Fruit fly (Drosophila melanogaster): ENCODE results near the gene CG31715.

Gene CG31715

dm6 chr2L:10294798-10295669 is 46.4 kb upstream of the CG31715 start, which contains the start of gene Hand:
TSS of gene Hand (minus strand) at chr2L:10295385.
- TF ChIP-seq N (GFP tag; optimal IDR thresholded peaks at IDR 0.05) (no peak), pan (optimal IDR thresholded peaks at IDR 0.05) (no peak), HLH106 (tag; optimal IDR thresholded peaks at IDR 0.05) (no peak), Hr83 (GFP tag; optimal IDR thresholded peaks at IDR 0.05; ENCODE audit: poor library complexity, severe bottlenecking) (no peak), br (GFP tag; optimal IDR thresholded peaks at IDR 0.05) (no peak), CG9705 (GFP tag; optimal IDR thresholded peaks at IDR 0.05) (no peak), usp (GFP tag; optimal IDR thresholded peaks at IDR 0.05) (no peak), woc (GFP tag; optimal IDR thresholded peaks at IDR 0.05) (no peak), Vsx2 (GFP tag; optimal IDR thresholded peaks at IDR 0.05; ENCODE audit: partially characterized antibody) (no peak)

dm6 chr2L:10298306-10298705 is 43.1 kb upstream of the CG31715 start:
- peak; percentile 72 for TF ChIP-seq Dif (GFP tag; optimal IDR thresholded peaks at IDR 0.05; ENCODE audit: partially characterized antibody)
- no peak for TF ChIP-seq CG9705 (GFP tag; optimal IDR thresholded peaks at IDR 0.05)
- peak; percentile 33 for TF ChIP-seq N (GFP tag; optimal IDR thresholded peaks at IDR 0.05)

dm6 chr2L:10299077-10299809 is 42.2 kb upstream of the CG31715 start:
- TF ChIP-seq Dfd (GFP tag; optimal IDR thresholded peaks at IDR 0.05) (no peak), sage (GFP tag; optimal IDR thresholded peaks at IDR 0.05) (peak; percentile 37)

- TF ChIP-seq Dfd (GFP tag; optimal IDR thresholded peaks at IDR 0.05), result no peak
- peak; percentile 7 for TF ChIP-seq sage (GFP tag; optimal IDR thresholded peaks at IDR 0.05)
- no peak for TF ChIP-seq pan (optimal IDR thresholded peaks at IDR 0.05)
- TF ChIP-seq ey (GFP tag; optimal IDR thresholded peaks at IDR 0.05), result peak; percentile 14
- peak; percentile 68 for TF ChIP-seq brk (GFP tag; optimal IDR thresholded peaks at IDR 0.05)
- TF ChIP-seq OdsH (GFP tag; optimal IDR thresholded peaks at IDR 0.05), result peak; percentile 50
- TF ChIP-seq rgr (GFP tag; optimal IDR thresholded peaks at IDR 0.05), result peak; percentile 64
- TF ChIP-seq CG9705 (GFP tag; optimal IDR thresholded peaks at IDR 0.05), result peak; percentile 34
- peak; percentile 4 for TF ChIP-seq woc (GFP tag; optimal IDR thresholded peaks at IDR 0.05)
- peak in 1 of 2 experiments; percentile 62 for TF ChIP-seq foxo (GFP tag; optimal IDR thresholded peaks at IDR 0.05)
- no peak for TF ChIP-seq h (GFP tag; optimal IDR thresholded peaks at IDR 0.05)
- TF ChIP-seq Hnf4 (GFP tag; optimal IDR thresholded peaks at IDR 0.05), result peak; percentile 70
- TF ChIP-seq Jra (GFP tag; optimal IDR thresholded peaks at IDR 0.05), result peak; percentile 56
- TF ChIP-seq HLH106 (tag; optimal IDR thresholded peaks at IDR 0.05), result peak; percentile 60
- no peak for TF ChIP-seq Hr78 (GFP tag; optimal IDR thresholded peaks at IDR 0.05)
- no peak for TF ChIP-seq Dif (GFP tag; optimal IDR thresholded peaks at IDR 0.05; ENCODE audit: partially characterized antibody)
- no peak for TF ChIP-seq tai (GFP tag; optimal IDR thresholded peaks at IDR 0.05)
- TF ChIP-seq Sp1 (GFP tag; optimal IDR thresholded peaks at IDR 0.05), result no peak
- no peak for TF ChIP-seq sv (GFP tag; optimal IDR thresholded peaks at IDR 0.05)
- peak; percentile 25 for TF ChIP-seq psq (GFP tag; optimal IDR thresholded peaks at IDR 0.05)
- TF ChIP-seq Vsx2 (GFP tag; optimal IDR thresholded peaks at IDR 0.05; ENCODE audit: partially characterized antibody), result no peak
Observed at dm6 chr2L:10299810-10300147, 41.6 kb upstream of the CG31715 start, which contains the start of gene CYLD. TSS of gene CYLD (minus strand) at chr2L:10299847.

- TF ChIP-seq Hr83 (GFP tag; optimal IDR thresholded peaks at IDR 0.05; ENCODE audit: poor library complexity, severe bottlenecking) (no peak), fru (GFP tag; optimal IDR thresholded peaks at IDR 0.05) (no peak), OdsH (GFP tag; optimal IDR thresholded peaks at IDR 0.05) (no peak), woc (GFP tag; optimal IDR thresholded peaks at IDR 0.05) (no peak), psq (GFP tag; optimal IDR thresholded peaks at IDR 0.05) (no peak), N (GFP tag; optimal IDR thresholded peaks at IDR 0.05) (no peak), foxo (GFP tag; optimal IDR thresholded peaks at IDR 0.05) (no peak), lola (GFP tag; optimal IDR thresholded peaks at IDR 0.05) (no peak), sv (GFP tag; optimal IDR thresholded peaks at IDR 0.05) (no peak), Dfd (GFP tag; optimal IDR thresholded peaks at IDR 0.05) (no peak), Myc (optimal IDR thresholded peaks at IDR 0.05) (no peak), Jra (GFP tag; optimal IDR thresholded peaks at IDR 0.05) (no peak), Abd-B (GFP tag; optimal IDR thresholded peaks at IDR 0.05) (no peak), GATAd (GFP tag; optimal IDR thresholded peaks at IDR 0.05) (no peak), Dif (GFP tag; optimal IDR thresholded peaks at IDR 0.05; ENCODE audit: partially characterized antibody) (no peak), Vsx2 (GFP tag; optimal IDR thresholded peaks at IDR 0.05; ENCODE audit: partially characterized antibody) (no peak), rgr (GFP tag; optimal IDR thresholded peaks at IDR 0.05) (no peak), h (GFP tag; optimal IDR thresholded peaks at IDR 0.05) (no peak), usp (GFP tag; optimal IDR thresholded peaks at IDR 0.05) (no peak)
Observed at dm6 chr2L:10301918-10302317, 39.5 kb upstream of the CG31715 start, which contains the start of gene CG13138. TSS of gene CG13138 (minus strand) at chr2L:10302018.

All from whole organism, wandering third instar larva.